Worm (Caenorhabditis elegans) whole organism, late embryonic: ENCODE results near the gene Y43F8A.1.

ENCODE experiments used
- K02D7.2 ChIP-seq: sonication (generic microtip); optimal IDR thresholded peaks from 2 replicates; lab custom pipeline; 2017; ENCODE audit warnings: mild to moderate bottlenecking, missing genetic modification characterization, missing compliant biosample characterization
- T23F11.4 ChIP-seq: fragments of 200-800 bp; sonication (Bioruptor generic); optimal IDR thresholded peaks from 2 replicates; lab custom pipeline; 2018; ENCODE audit warnings: mild to moderate bottlenecking, missing genetic modification characterization, missing compliant biosample characterization
- Y22D7AL.16 ChIP-seq: sonication (generic microtip); optimal IDR thresholded peaks from 2 replicates; lab custom pipeline; 2016; ENCODE audit warnings: missing genetic modification characterization, missing compliant biosample characterization
- ahr-1 ChIP-seq: sonication (generic microtip); optimal IDR thresholded peaks from 2 replicates; lab custom pipeline; 2016; ENCODE audit warnings: missing genetic modification characterization, missing compliant biosample characterization
- ama-1 ChIP-seq: fragments of 150-350 bp; optimal IDR thresholded peaks from 2 replicates; lab custom pipeline; 2014
- ceh-14 ChIP-seq: sonication (generic microtip); optimal IDR thresholded peaks from 2 replicates; lab custom pipeline; 2016; ENCODE audit warnings: missing genotype, missing genetic modification characterization, missing compliant biosample characterization
- ceh-18 ChIP-seq: sonication (generic microtip); optimal IDR thresholded peaks from 2 replicates; lab custom pipeline; 2016; ENCODE audit warnings: missing genetic modification characterization, missing compliant biosample characterization
- ceh-22 ChIP-seq: sonication (generic microtip); optimal IDR thresholded peaks from 2 replicates; lab custom pipeline; 2017; ENCODE audit warnings: missing biosample characterization, missing genetic modification characterization
- ceh-24 ChIP-seq: sonication (generic microtip); optimal IDR thresholded peaks from 2 replicates; lab custom pipeline; 2016; ENCODE audit warnings: mild to moderate bottlenecking, missing genetic modification characterization, missing compliant biosample characterization
- ceh-30 ChIP-seq: fragments of 150-350 bp; optimal IDR thresholded peaks from 2 replicates; lab custom pipeline; 2014; ENCODE audit warnings: missing biosample characterization, missing genetic modification characterization
- ceh-6 ChIP-seq: fragments of 200-800 bp; sonication (Bioruptor generic); optimal IDR thresholded peaks from 2 replicates; lab custom pipeline; 2018; ENCODE audit warnings: mild to moderate bottlenecking, missing genetic modification characterization, missing compliant biosample characterization
- ceh-9 ChIP-seq: sonication (generic microtip); optimal IDR thresholded peaks from 2 replicates; lab custom pipeline; 2016; ENCODE audit warnings: mild to moderate bottlenecking, missing genetic modification characterization, inconsistent platforms, missing compliant biosample characterization
- che-1 ChIP-seq: sonication (generic microtip); optimal IDR thresholded peaks from 2 replicates; lab custom pipeline; 2016; ENCODE audit warnings: mild to moderate bottlenecking, missing genetic modification characterization, missing compliant biosample characterization
- dmd-4 ChIP-seq: sonication (generic microtip); optimal IDR thresholded peaks from 2 replicates; lab custom pipeline; 2016; ENCODE audit warnings: borderline replicate concordance, missing genetic modification characterization, missing compliant biosample characterization
- ets-4 ChIP-seq: sonication (generic microtip); optimal IDR thresholded peaks from 2 replicates; lab custom pipeline; 2016; ENCODE audit warnings: missing genetic modification characterization, missing compliant biosample characterization
- fax-1 ChIP-seq: sonication (generic microtip); optimal IDR thresholded peaks from 2 replicates; lab custom pipeline; 2016; ENCODE audit warnings: missing genotype, missing genetic modification characterization, missing compliant biosample characterization
- fkh-6 ChIP-seq: sonication (generic microtip); optimal IDR thresholded peaks from 2 replicates; lab custom pipeline; 2016; ENCODE audit warnings: missing genetic modification characterization, missing compliant biosample characterization
- hlh-15 ChIP-seq: sonication (generic microtip); optimal IDR thresholded peaks from 2 replicates; lab custom pipeline; 2016; ENCODE audit warnings: missing genetic modification characterization, missing compliant biosample characterization
- hlh-30 ChIP-seq: sonication (generic microtip); optimal IDR thresholded peaks from 2 replicates; lab custom pipeline; 2017; ENCODE audit warnings: antibody characterized with exemption, missing genetic modification characterization, missing compliant biosample characterization; ENCODE audit not compliant: insufficient read depth
- hlh-6 ChIP-seq: sonication (generic microtip); optimal IDR thresholded peaks from 2 replicates; lab custom pipeline; 2016; ENCODE audit warnings: missing genotype, missing genetic modification characterization, missing compliant biosample characterization
- lim-6 ChIP-seq: sonication (generic microtip); optimal IDR thresholded peaks from 2 replicates; lab custom pipeline; 2016; ENCODE audit warnings: missing genetic modification characterization, missing compliant biosample characterization
- nfya-1 ChIP-seq: sonication (generic microtip); optimal IDR thresholded peaks from 2 replicates; lab custom pipeline; 2017; ENCODE audit warnings: missing genetic modification characterization, mild to moderate bottlenecking, missing compliant biosample characterization, antibody characterized with exemption, moderate library complexity
- odd-2 ChIP-seq: sonication (generic microtip); optimal IDR thresholded peaks from 2 replicates; lab custom pipeline; 2017; ENCODE audit warnings: antibody characterized with exemption, mild to moderate bottlenecking, missing genetic modification characterization, missing compliant biosample characterization
- pag-3 ChIP-seq: sonication (generic microtip); optimal IDR thresholded peaks from 2 replicates; lab custom pipeline; 2016; ENCODE audit warnings: missing compliant biosample characterization, missing genetic modification characterization, borderline replicate concordance
- pat-9 ChIP-seq: fragments of 200-800 bp; sonication (Bioruptor generic); optimal IDR thresholded peaks from 2 replicates; lab custom pipeline; 2018; ENCODE audit warnings: mild to moderate bottlenecking, missing genetic modification characterization, moderate library complexity, missing compliant biosample characterization
- pha-4 ChIP-seq: fragments of 150-350 bp; optimal IDR thresholded peaks from 2 replicates; lab custom pipeline; 2018; ENCODE audit warnings: missing biosample characterization, missing genetic modification reagents, missing genetic modification characterization
- pqm-1 ChIP-seq: sonication (generic microtip); optimal IDR thresholded peaks from 2 replicates; lab custom pipeline; 2016; ENCODE audit warnings: missing genetic modification characterization, missing compliant biosample characterization
- sdc-2 ChIP-seq: sonication (generic microtip); optimal IDR thresholded peaks from 2 replicates; lab custom pipeline; 2016; ENCODE audit warnings: missing genotype, missing genetic modification characterization, missing compliant biosample characterization
- tbx-2 ChIP-seq: sonication (generic microtip); optimal IDR thresholded peaks from 2 replicates; lab custom pipeline; 2016; ENCODE audit warnings: missing genetic modification characterization, missing compliant biosample characterization
- tbx-7 ChIP-seq: sonication (generic microtip); optimal IDR thresholded peaks from 2 replicates; lab custom pipeline; 2016; ENCODE audit warnings: missing genotype, missing genetic modification characterization, missing compliant biosample characterization
- ttx-3 ChIP-seq: sonication (generic microtip); optimal IDR thresholded peaks from 2 replicates; lab custom pipeline; 2016; ENCODE audit warnings: missing genetic modification reagents, missing genetic modification characterization, missing compliant biosample characterization
- unc-3 ChIP-seq, 2 experiments: fragments of 200-800 bp in 1 of 2; sonication (Bioruptor generic) in 1 of 2; sonication (generic microtip) in 1 of 2; conservative IDR thresholded peaks in 1 of 2; optimal IDR thresholded peaks in 1 of 2; 2 replicates each; pipeline versions ENCODE4 v1.3.6 to Lab custom; 2016 to 2022; ENCODE audit warnings: missing compliant biosample characterization in 2 of 2, missing genetic modification characterization in 2 of 2, missing genetic modification reagents in 1 of 2
- unc-42 ChIP-seq: sonication (generic microtip); optimal IDR thresholded peaks from 2 replicates; lab custom pipeline; 2016; ENCODE audit warnings: missing genotype, missing genetic modification characterization, missing compliant biosample characterization
- unc-86 ChIP-seq: sonication (generic microtip); optimal IDR thresholded peaks from 2 replicates; lab custom pipeline; 2016; ENCODE audit warnings: missing genetic modification characterization, missing compliant biosample characterization

The Y43F8A.1 gene

ce11 chrV:19401429-19401828, 31.1 kb downstream of the Y43F8A.1 start:
- TF ChIP-seq ceh-14 (tag; lab: Kevin White, UChicago) (no peak), fax-1 (tag; lab: Kevin White, UChicago) (no peak), tbx-7 (tag; lab: Kevin White, UChicago) (no peak), dmd-4 (tag; lab: Kevin White, UChicago) (no peak), unc-86 (tag; lab: Kevin White, UChicago) (no peak), ama-1 (lab: Kevin White, UChicago) (no peak)

ce11 chrV:19402855-19403254, 32.6 kb downstream of the Y43F8A.1 start, which contains the start of gene C25F9.12:
Gene C25F9.12, minus strand, starts transcription at chrV:19402955.
- TF ChIP-seq T23F11.4 (no peak), ceh-18 (tag; lab: Kevin White, UChicago) (no peak), pha-4 (tag; lab: Kevin White, UChicago) (no peak)

DNA sequence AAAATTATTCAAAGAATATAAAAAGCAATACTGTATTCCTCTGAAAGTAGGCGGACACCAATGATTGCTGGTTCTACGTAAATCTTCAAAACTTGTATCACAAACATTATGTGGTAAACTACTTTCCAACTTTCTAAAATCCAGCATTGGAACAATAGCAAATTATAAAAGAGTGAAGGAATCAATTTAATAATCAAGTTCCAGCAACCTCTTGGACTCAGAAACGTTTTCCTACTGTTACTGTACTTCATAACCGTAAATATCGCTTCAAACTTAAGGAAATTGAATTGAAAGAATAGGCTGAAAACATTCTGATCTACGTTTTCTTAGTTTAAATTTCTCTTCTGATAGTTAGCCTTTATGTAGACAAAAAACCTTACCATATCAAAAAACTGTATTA, 33.3 kb downstream of the Y43F8A.1 start:
- no peak for TF ChIP-seq unc-42 (tag; lab: Kevin White, UChicago)
- no peak for TF ChIP-seq ceh-18 (tag; lab: Kevin White, UChicago)
- no peak for TF ChIP-seq ceh-9 (tag; lab: Kevin White, UChicago)
- no peak for TF ChIP-seq pqm-1 (tag; lab: Kevin White, UChicago)
- no peak for TF ChIP-seq ceh-22 (tag; lab: Kevin White, UChicago)
- TF ChIP-seq ttx-3 = no peak
- no peak for TF ChIP-seq dmd-4 (tag; lab: Kevin White, UChicago)
- TF ChIP-seq ceh-6 (GFP tag; lab: Kevin White, UChicago) = no peak
- no peak for TF ChIP-seq hlh-30 (tag; lab: Kevin White, UChicago)
- no peak for TF ChIP-seq nfya-1 (tag; lab: Kevin White, UChicago)
- no peak for TF ChIP-seq Y22D7AL.16 (tag; lab: Kevin White, UChicago)
- TF ChIP-seq K02D7.2 = no peak
- TF ChIP-seq che-1 = no peak
- TF ChIP-seq ceh-24 (tag; lab: Kevin White, UChicago) = no peak
- no peak for TF ChIP-seq ahr-1 (tag; lab: Kevin White, UChicago)
- TF ChIP-seq ets-4 (tag; lab: Kevin White, UChicago) = no peak
- no peak for TF ChIP-seq hlh-6
- no peak for TF ChIP-seq ceh-30 (tag; lab: Kevin White, UChicago)
- no peak for TF ChIP-seq lim-6 (tag; lab: Kevin White, UChicago)

ce11 chrV:19405276-19405815, 35.1 kb downstream of the Y43F8A.1 start, which contains the start of the genes C25F9.6 and C25F9.10:
Gene C25F9.6, minus strand, starts transcription at chrV:19405326.
Gene C25F9.10, plus strand, starts transcription at chrV:19405729.
- no peak for TF ChIP-seq ama-1 (lab: Kevin White, UChicago)
- TF ChIP-seq tbx-2 (tag; lab: Kevin White, UChicago) = no peak
- no peak for TF ChIP-seq fkh-6 (tag; lab: Kevin White, UChicago)
- no peak for TF ChIP-seq hlh-15 (tag; lab: Kevin White, UChicago)
- no peak for TF ChIP-seq pat-9 (tag; lab: Kevin White, UChicago)
- TF ChIP-seq pag-3 = no peak
- no peak for TF ChIP-seq hlh-6
- TF ChIP-seq unc-3 (GFP tag; conservative IDR thresholded peaks at IDR 0.05; lab: Robert Waterston, UW) = no peak
- TF ChIP-seq unc-3 (tag; optimal IDR thresholded peaks at IDR 0.05; lab: Kevin White, UChicago) = no peak
- TF ChIP-seq unc-42 (tag; lab: Kevin White, UChicago) = no peak
- TF ChIP-seq sdc-2 (tag; lab: Kevin White, UChicago) = no peak
- TF ChIP-seq ceh-22 (tag; lab: Kevin White, UChicago) = no peak
- TF ChIP-seq ttx-3 = no peak
- no peak for TF ChIP-seq odd-2 (tag; lab: Kevin White, UChicago)
- TF ChIP-seq ceh-14 (tag; lab: Kevin White, UChicago) = no peak
